Fruit fly (Drosophila melanogaster): Measurements from ENCODE around the gene CG42692.

Gene CG42692

DNA sequence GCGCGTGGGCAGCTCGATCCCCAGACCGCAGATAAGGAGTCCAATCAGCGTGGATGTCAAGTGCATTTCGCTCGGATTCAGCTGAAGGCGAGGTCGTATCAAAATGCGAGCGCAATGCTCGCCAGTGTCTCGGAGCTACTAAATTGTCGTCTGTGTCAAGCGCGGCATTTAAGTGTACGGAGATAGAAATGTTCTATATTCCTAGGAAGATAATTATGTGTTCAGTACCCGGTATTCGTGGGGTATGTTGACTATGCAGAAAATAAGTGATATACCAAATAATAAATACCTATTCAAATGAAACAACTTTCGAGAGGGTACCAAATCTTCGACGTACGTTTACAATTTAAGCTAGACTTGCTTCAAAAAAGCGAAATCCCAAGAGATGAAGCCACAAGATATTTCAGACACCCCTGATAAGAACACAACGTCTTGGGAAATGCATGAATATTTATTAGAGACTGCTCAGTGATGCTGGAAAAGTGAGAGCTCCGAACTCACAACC is 40.0 kb upstream of the CG42692 start, which contains the start of gene NimB3 (continued):
- TF ChIP-seq CG10631 (GFP tag; optimal IDR thresholded peaks at IDR 0.05): no peak
- TF ChIP-seq CG6808 (GFP tag; optimal IDR thresholded peaks at IDR 0.05): no peak
- TF ChIP-seq Ets96B (tag; optimal IDR thresholded peaks at IDR 0.05): no peak
- no peak for TF ChIP-seq CG10669 (GFP tag; optimal IDR thresholded peaks at IDR 0.05)
- TF ChIP-seq CG15336 (GFP tag; IDR thresholded peaks at IDR 0.05): no peak
- TF ChIP-seq CG32006 (GFP tag; optimal IDR thresholded peaks at IDR 0.05): peak; percentile 13
- TF ChIP-seq Eip75B (GFP tag; optimal IDR thresholded peaks at IDR 0.05): no peak
- TF ChIP-seq Hr39 (GFP tag; optimal IDR thresholded peaks at IDR 0.05): peak; percentile 3
- TF ChIP-seq Sox102F (GFP tag; optimal IDR thresholded peaks at IDR 0.05): peak; percentile 5

DNA sequence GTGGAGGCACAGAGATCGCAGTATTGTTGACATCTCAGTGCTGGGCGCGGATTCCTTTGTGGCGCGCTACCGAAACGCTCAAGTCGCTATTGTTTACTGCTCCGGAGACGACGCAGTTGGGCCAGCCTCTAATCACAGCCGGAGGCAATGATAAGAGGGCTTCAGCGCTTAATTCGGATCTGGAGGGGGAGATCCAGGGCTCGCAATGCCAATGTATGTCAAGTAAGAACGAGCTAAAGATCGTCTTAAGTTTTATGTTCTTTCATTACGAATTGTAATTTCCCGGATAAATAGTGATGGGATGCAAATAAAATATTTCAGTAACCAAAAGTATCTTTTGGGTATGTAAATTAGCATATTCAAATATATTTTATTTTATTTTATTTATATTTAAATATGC is 38.0 kb upstream of the CG42692 start, which contains the start of the genes NimB4 and NimB5:
NimB4 (minus strand) TSS at position 101 of the 400 bp plus-strand sequence.
NimB5 (plus strand) TSS at position 302 of the 400 bp plus-strand sequence.
- peak; percentile 64 for TF ChIP-seq svp (GFP tag)
- TF ChIP-seq Sox14 (GFP tag; optimal IDR thresholded peaks at IDR 0.05): no peak
- no peak for TF ChIP-seq Eip78C (GFP tag)
- no peak for TF ChIP-seq Met (GFP tag; optimal IDR thresholded peaks at IDR 0.05)
- TF ChIP-seq topi (GFP tag; optimal IDR thresholded peaks at IDR 0.05): no peak
- no peak for TF ChIP-seq CG4318 (GFP tag; optimal IDR thresholded peaks at IDR 0.05)
- no peak for TF ChIP-seq Eip93F (GFP tag; optimal IDR thresholded peaks at IDR 0.05)

dm6 chr2L:13972847-13973246 is 35.1 kb upstream of the CG42692 start, which contains the start of gene He:
Gene He, minus strand, starts transcription at chr2L:13972947.
- TF ChIP-seq vri (GFP tag; optimal IDR thresholded peaks at IDR 0.05) (no peak), CG31627 (GFP tag; optimal IDR thresholded peaks at IDR 0.05) (no peak), achi (GFP tag; optimal IDR thresholded peaks at IDR 0.05) (no peak), esn (GFP tag; optimal IDR thresholded peaks at IDR 0.05) (no peak), pdm3 (GFP tag; optimal IDR thresholded peaks at IDR 0.05) (no peak), salr (GFP tag; optimal IDR thresholded peaks at IDR 0.05) (no peak), CG1621 (tag; optimal IDR thresholded peaks at IDR 0.05) (no peak), fd59A (GFP tag; optimal IDR thresholded peaks at IDR 0.05) (no peak), CG8119 (GFP tag; IDR thresholded peaks at IDR 0.05) (no peak), eg (GFP tag; IDR thresholded peaks at IDR 0.05) (no peak), spab (GFP tag; optimal IDR thresholded peaks at IDR 0.05) (no peak), dsx (GFP tag; optimal IDR thresholded peaks at IDR 0.05; ENCODE audit: poor library complexity, severe bottlenecking) (no peak), Eip78C (GFP tag) (no peak), CG6163 (GFP tag; IDR thresholded peaks at IDR 0.05) (no peak), Sox15 (GFP tag; optimal IDR thresholded peaks at IDR 0.05) (no peak), fd85E (GFP tag; optimal IDR thresholded peaks at IDR 0.05) (no peak), CG7368 (GFP tag; optimal IDR thresholded peaks at IDR 0.05) (no peak)

DNA sequence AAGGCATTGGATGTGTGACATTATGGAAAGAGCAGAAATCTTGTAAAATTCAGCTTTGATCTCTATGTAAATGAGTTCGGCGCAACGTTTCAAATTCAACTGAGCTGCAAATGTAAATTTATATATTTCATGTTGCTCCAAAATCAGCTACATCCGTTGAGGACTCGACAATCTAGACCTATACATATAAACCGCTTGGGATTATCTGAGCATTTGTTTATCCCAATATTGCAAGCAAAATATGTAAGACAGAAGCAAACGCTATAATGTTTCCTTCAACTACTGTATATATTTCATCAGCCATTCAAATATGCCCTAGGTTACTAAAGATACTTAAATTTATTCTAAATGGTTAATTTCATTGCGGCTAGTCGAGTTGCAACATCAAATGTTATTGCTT is 31.2 kb upstream of the CG42692 start, which contains the start of gene NimC1:
NimC1 (minus strand) TSS at position 101 of the 400 bp plus-strand sequence.
- TF ChIP-seq CG4318 (GFP tag; optimal IDR thresholded peaks at IDR 0.05) (no peak), dac (GFP tag; optimal IDR thresholded peaks at IDR 0.05) (no peak), Ets21C (GFP tag; optimal IDR thresholded peaks at IDR 0.05) (no peak)

dm6 chr2L:13977073-13977472 is 30.8 kb upstream of the CG42692 start, which contains the start of gene Cyp28a5:
Gene Cyp28a5, plus strand, starts transcription at chr2L:13977302.
- TF ChIP-seq CG1621 (tag; optimal IDR thresholded peaks at IDR 0.05) (no peak), CG34406 (GFP tag; optimal IDR thresholded peaks at IDR 0.05) (no peak), Lpt (GFP tag; optimal IDR thresholded peaks at IDR 0.05) (no peak), CG6808 (GFP tag; optimal IDR thresholded peaks at IDR 0.05) (no peak), fd59A (GFP tag; optimal IDR thresholded peaks at IDR 0.05) (no peak), Ets96B (tag; optimal IDR thresholded peaks at IDR 0.05) (no peak), Eip78C (GFP tag) (no peak), CG11902 (GFP tag; optimal IDR thresholded peaks at IDR 0.05) (no peak), fkh (GFP tag; optimal IDR thresholded peaks at IDR 0.05) (no peak), Sox14 (GFP tag; optimal IDR thresholded peaks at IDR 0.05) (no peak), CG8119 (GFP tag; IDR thresholded peaks at IDR 0.05) (no peak), CG9139 (GFP tag; optimal IDR thresholded peaks at IDR 0.05) (no peak)
